Fruit fly (Drosophila melanogaster): ENCODE data around the gene Hsp70Ab.

Hsp70Ab gene

DNA sequence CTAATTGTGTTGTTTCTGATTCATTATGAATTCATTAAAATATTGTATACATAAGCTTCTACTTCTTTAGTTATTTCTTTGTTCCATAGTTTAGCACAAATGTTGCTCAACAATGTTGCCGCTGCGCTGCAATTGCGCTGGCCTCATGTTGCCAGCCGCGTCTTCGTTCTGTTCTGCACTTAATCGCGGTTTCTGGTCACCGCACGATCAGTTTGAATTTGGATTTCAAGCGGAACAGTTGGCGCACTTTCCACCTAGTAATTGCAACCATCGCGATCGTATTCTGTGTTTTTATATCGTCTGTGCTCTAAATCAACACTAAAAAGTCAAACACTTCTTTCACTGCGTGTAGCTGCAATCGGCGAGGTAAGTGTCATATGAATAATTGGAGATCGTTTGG is 40.7 kb downstream of the Hsp70Ab start, which contains the start of gene Ect3:
Gene Ect3, plus strand, starts transcription at position 205 of the 400 bp plus-strand sequence.
- no peak for TF ChIP-seq usp (GFP tag; optimal IDR thresholded peaks at IDR 0.05)
- no peak for TF ChIP-seq Dll (optimal IDR thresholded peaks at IDR 0.05)
- no peak for TF ChIP-seq CG8478 (optimal IDR thresholded peaks at IDR 0.05)

- TF ChIP-seq usp (GFP tag; optimal IDR thresholded peaks at IDR 0.05) (no peak), pan (optimal IDR thresholded peaks at IDR 0.05) (no peak), Dll (optimal IDR thresholded peaks at IDR 0.05) (no peak), psq (optimal IDR thresholded peaks at IDR 0.05) (no peak), CG8478 (optimal IDR thresholded peaks at IDR 0.05) (no peak), EcR (GFP tag; optimal IDR thresholded peaks at IDR 0.05) (no peak)
These were observed 47.1 kb downstream of the Hsp70Ab start, which contains the start of gene Tk for dm6 chr3R:12005417-12005816. TSS of gene Tk (minus strand) at chr3R:12005473.

- TF ChIP-seq pan (optimal IDR thresholded peaks at IDR 0.05) (no peak), EcR (GFP tag; optimal IDR thresholded peaks at IDR 0.05) (no peak), Dll (optimal IDR thresholded peaks at IDR 0.05) (no peak), usp (GFP tag; optimal IDR thresholded peaks at IDR 0.05) (no peak), CG8478 (optimal IDR thresholded peaks at IDR 0.05) (no peak), psq (optimal IDR thresholded peaks at IDR 0.05) (no peak)
These were observed 48.1 kb downstream of the Hsp70Ab start for dm6 chr3R:12006417-12006816.

DNA sequence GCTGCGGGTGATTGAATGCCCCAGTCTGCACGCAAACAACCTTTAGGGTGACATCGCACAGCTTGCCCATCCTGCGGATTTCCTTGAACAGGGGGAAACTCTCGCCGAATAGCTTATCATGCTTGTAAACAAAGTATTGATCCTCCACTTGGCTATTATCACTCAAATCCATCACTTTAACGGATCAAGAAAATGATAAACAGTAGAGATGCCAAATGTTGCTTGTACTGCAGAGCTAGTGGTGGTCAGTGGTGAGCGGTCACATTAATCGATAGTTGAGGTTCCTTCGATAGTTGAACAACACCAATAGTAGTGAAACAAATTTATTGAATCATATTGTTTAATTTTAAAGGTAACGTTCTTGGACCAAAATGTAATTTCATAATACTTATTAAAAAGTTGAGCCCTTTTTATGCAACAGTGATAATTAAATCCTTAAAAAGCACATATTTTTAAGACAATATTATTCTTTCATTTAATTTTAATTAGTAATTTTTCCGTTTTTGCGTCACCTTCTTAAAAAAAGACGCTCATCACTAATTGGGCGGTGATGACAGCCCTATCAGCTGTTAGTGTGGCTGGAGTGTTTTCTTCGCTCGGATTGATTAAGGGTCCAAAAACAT is 52.0 kb downstream of the Hsp70Ab start, which contains the start of the genes KLHL18 and GCC185:
Gene KLHL18, minus strand, starts transcription at position 233 of the 623 bp plus-strand sequence.
Gene GCC185, plus strand, starts transcription at position 571 of the 623 bp plus-strand sequence.
- TF ChIP-seq Dll (optimal IDR thresholded peaks at IDR 0.05) (no peak), usp (GFP tag; optimal IDR thresholded peaks at IDR 0.05) (no peak)

Measured in whole organism.